Worm (Caenorhabditis elegans) whole organism, L4/young adult: ENCODE data around the gene B0454.8.

ENCODE experiments used
- W03F9.2 ChIP-seq: fragments of 150-350 bp; optimal IDR thresholded peaks from 2 replicates; lab custom pipeline; 2014; ENCODE audit warnings: missing biosample characterization, missing genetic modification characterization
- dao-5 ChIP-seq: sonication (generic microtip); optimal IDR thresholded peaks from 2 replicates; lab custom pipeline; 2016; ENCODE audit warnings: missing genotype, missing genetic modification characterization, moderate library complexity, missing compliant biosample characterization
- him-1 ChIP-seq: sonication (generic microtip); optimal IDR thresholded peaks from 2 replicates; lab custom pipeline; 2016; ENCODE audit warnings: missing genotype, missing genetic modification reagents, missing genetic modification characterization, missing compliant biosample characterization

DNA sequence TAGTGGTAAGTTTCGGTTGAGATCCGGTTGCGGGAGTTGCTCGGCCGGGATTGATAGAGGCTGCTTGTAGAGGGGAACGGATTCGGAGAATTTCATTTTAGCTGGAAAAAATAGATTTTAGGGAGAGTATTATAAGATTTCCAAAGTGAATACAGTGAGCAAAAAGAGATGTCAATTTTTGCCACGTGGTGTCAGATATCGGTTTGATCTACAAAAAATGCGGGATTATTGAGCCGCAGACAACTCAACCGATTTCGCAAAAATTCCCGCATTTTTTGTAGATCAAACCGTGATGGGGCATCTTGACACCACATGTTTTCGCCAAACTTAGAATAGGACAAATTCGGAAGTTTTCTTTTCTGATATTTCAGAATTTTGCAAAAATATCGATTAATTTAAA, 11.0 kb upstream of the B0454.8 start, which contains the start of gene lido-13:
- TF ChIP-seq him-1 (tag; lab: Kevin White, UChicago): no peak
- TF ChIP-seq W03F9.2 (tag; lab: Kevin White, UChicago): no peak
- TF ChIP-seq dao-5: no peak
